Fruit fly (Drosophila melanogaster) whole organism, embryonic: ENCODE results near the gene CG31275.

ENCODE experiments used
- Ada2b ChIP-seq: fragments of 200-800 bp; sonication (Bioruptor generic); IDR thresholded peaks from 2 replicates; pipeline ENCODE4 v1.3.6; 2022; ENCODE audit warnings: missing biosample characterization, missing genetic modification characterization
- B-H2 ChIP-seq: fragments of 200-800 bp; sonication (Bioruptor generic); optimal IDR thresholded peaks from 2 replicates; lab custom pipeline; 2018; ENCODE audit warnings: missing biosample characterization, mild to moderate bottlenecking, missing genetic modification characterization
- Bdp1 ChIP-seq: fragments of 200-800 bp; sonication (Bioruptor generic); optimal IDR thresholded peaks from 3 replicates; lab custom pipeline; 2016; ENCODE audit warnings: missing biosample characterization, missing genetic modification characterization
- CG10209 ChIP-seq: fragments of 200-800 bp; sonication (Bioruptor generic); optimal IDR thresholded peaks from 3 replicates; lab custom pipeline; 2017; ENCODE audit warnings: missing biosample characterization, mild to moderate bottlenecking, missing genetic modification characterization, missing genetic modification reagents
- CG11456 ChIP-seq: fragments of 200-800 bp; sonication (Bioruptor generic); IDR thresholded peaks from 3 replicates; pipeline ENCODE4 v1.3.6; 2022; ENCODE audit warnings: missing biosample characterization, missing genetic modification characterization
- CG14965 ChIP-seq: fragments of 200-800 bp; sonication (Bioruptor generic); optimal IDR thresholded peaks from 2 replicates; lab custom pipeline; 2016; ENCODE audit warnings: missing biosample characterization, missing genetic modification characterization, borderline replicate concordance
- CG17612 ChIP-seq: fragments of 200-800 bp; sonication (Bioruptor generic); IDR thresholded peaks from 2 replicates; pipeline ENCODE4 v1.3.6; 2022; ENCODE audit warnings: missing biosample characterization, missing genetic modification characterization
- CG2889 ChIP-seq: fragments of 200-800 bp; sonication (Bioruptor generic); IDR thresholded peaks from 3 replicates; pipeline ENCODE4 v1.3.6; 2022; ENCODE audit warnings: missing biosample characterization, missing genetic modification characterization
- CG30403 ChIP-seq: fragments of 200-800 bp; sonication (Bioruptor generic); optimal IDR thresholded peaks from 3 replicates; lab custom pipeline; 2016; ENCODE audit warnings: missing biosample characterization, missing genetic modification characterization
- CG34224 ChIP-seq: fragments of 200-800 bp; sonication (Bioruptor generic); IDR thresholded peaks from 3 replicates; pipeline ENCODE4 v1.3.6; 2022; ENCODE audit warnings: missing biosample characterization, missing genetic modification characterization; ENCODE audit not compliant: partially characterized antibody
- CG3847 ChIP-seq: fragments of 200-800 bp; sonication (Bioruptor generic); IDR thresholded peaks from 2 replicates; pipeline ENCODE4 v1.3.6; 2022; ENCODE audit warnings: missing biosample characterization, missing genetic modification characterization
- CG4360 ChIP-seq: fragments of 200-800 bp; sonication (Bioruptor generic); IDR thresholded peaks from 2 replicates; pipeline ENCODE4 v1.3.6; 2022; ENCODE audit warnings: missing biosample characterization, missing genetic modification characterization
- CG6791 ChIP-seq: fragments of 200-800 bp; sonication (Bioruptor generic); IDR thresholded peaks from 3 replicates; pipeline ENCODE4 v1.3.6; 2022; ENCODE audit warnings: missing biosample characterization, missing genetic modification characterization; ENCODE audit not compliant: partially characterized antibody
- CoRest ChIP-seq: fragments of 200-800 bp; sonication (Bioruptor generic); optimal IDR thresholded peaks from 3 replicates; lab custom pipeline; 2018; ENCODE audit warnings: missing biosample characterization, mild to moderate bottlenecking, missing genetic modification characterization, moderate library complexity
- Dip3 ChIP-seq: fragments of 200-800 bp; sonication (Bioruptor generic); optimal IDR thresholded peaks from 3 replicates; lab custom pipeline; 2016; ENCODE audit warnings: missing biosample characterization, missing genetic modification characterization
- Ets65A ChIP-seq: fragments of 200-800 bp; sonication (Bioruptor generic); peaks from one replicate; lab custom pipeline; 2016; ENCODE audit warnings: missing biosample characterization, missing genetic modification characterization
- Fer1 ChIP-seq: fragments of 200-800 bp; sonication (Bioruptor generic); optimal IDR thresholded peaks from 2 replicates; lab custom pipeline; 2017; ENCODE audit warnings: missing biosample characterization, mild to moderate bottlenecking, missing genetic modification characterization
- MBD-R2 ChIP-seq: fragments of 200-800 bp; sonication (Bioruptor generic); IDR thresholded peaks from 2 replicates; pipeline ENCODE4 v1.3.6; 2022; ENCODE audit warnings: missing biosample characterization, missing genetic modification characterization
- Med ChIP-seq: fragments of 200-800 bp; sonication (Bioruptor generic); peaks from one replicate; lab custom pipeline; 2016; ENCODE audit warnings: missing biosample characterization, missing genetic modification characterization, mild to moderate bottlenecking, inconsistent platforms, moderate library complexity
- Myb ChIP-seq: fragments of 200-800 bp; sonication (Bioruptor generic); optimal IDR thresholded peaks from 2 replicates; lab custom pipeline; 2016; ENCODE audit warnings: missing biosample characterization, missing genetic modification characterization
- NC2α ChIP-seq: fragments of 200-800 bp; sonication (Bioruptor generic); optimal IDR thresholded peaks from 2 replicates; lab custom pipeline; 2016; ENCODE audit warnings: missing biosample characterization, missing genetic modification characterization
- Scr ChIP-seq: fragments of 200-800 bp; sonication (Bioruptor generic); IDR thresholded peaks from 2 replicates; pipeline ENCODE4 v1.3.6; 2022; ENCODE audit warnings: missing biosample characterization, missing genetic modification characterization; ENCODE audit not compliant: partially characterized antibody
- Side ChIP-seq: fragments of 200-800 bp; sonication (Bioruptor generic); optimal IDR thresholded peaks from 2 replicates; lab custom pipeline; 2016; ENCODE audit warnings: missing biosample characterization, missing genetic modification characterization
- Spps ChIP-seq: fragments of 200-800 bp; sonication (Bioruptor generic); optimal IDR thresholded peaks from 2 replicates; lab custom pipeline; 2018; ENCODE audit warnings: missing biosample characterization, mild to moderate bottlenecking, missing genetic modification characterization
- Sry-β ChIP-seq: fragments of 200-800 bp; sonication (Bioruptor generic); optimal IDR thresholded peaks from 2 replicates; lab custom pipeline; 2018; ENCODE audit warnings: missing biosample characterization, mild to moderate bottlenecking, missing genetic modification characterization, moderate library complexity
- Ssrp ChIP-seq: fragments of 200-800 bp; sonication (Bioruptor generic); optimal IDR thresholded peaks from 2 replicates; lab custom pipeline; 2018; ENCODE audit warnings: missing biosample characterization, mild to moderate bottlenecking, missing genetic modification characterization, moderate library complexity
- abd-A ChIP-seq: fragments of 200-800 bp; sonication (Bioruptor generic); optimal IDR thresholded peaks from 3 replicates; lab custom pipeline; 2019; ENCODE audit warnings: missing biosample characterization, mild to moderate bottlenecking, missing genetic modification characterization, moderate library complexity
- ac ChIP-seq: fragments of 200-800 bp; sonication (Bioruptor generic); optimal IDR thresholded peaks from 3 replicates; lab custom pipeline; 2017; ENCODE audit warnings: missing biosample characterization, mild to moderate bottlenecking, missing genetic modification characterization
- ara ChIP-seq: fragments of 200-800 bp; sonication (Bioruptor generic); IDR thresholded peaks from 2 replicates; pipeline ENCODE4 v1.3.6; 2022; ENCODE audit warnings: missing biosample characterization, missing genetic modification characterization
- crp ChIP-seq, 2 experiments: fragments of 200-800 bp; sonication (Bioruptor generic); optimal IDR thresholded peaks; 2 replicates in 1 of 2; 3 replicates in 1 of 2; lab custom pipeline; 2017; ENCODE audit warnings: missing biosample characterization in 2 of 2, missing genetic modification characterization in 2 of 2, mild to moderate bottlenecking in 1 of 2, moderate library complexity in 1 of 2
- dm ChIP-seq: fragments of 200-800 bp; sonication (Bioruptor generic); optimal IDR thresholded peaks from 3 replicates; lab custom pipeline; 2016; ENCODE audit warnings: missing biosample characterization, missing genetic modification characterization
- dmrt11E ChIP-seq: fragments of 200-800 bp; sonication (Bioruptor generic); optimal IDR thresholded peaks from 3 replicates; lab custom pipeline; 2018; ENCODE audit warnings: missing biosample characterization, mild to moderate bottlenecking, missing genetic modification characterization, moderate library complexity
- en ChIP-seq: fragments of 200-800 bp; sonication (Bioruptor generic); optimal IDR thresholded peaks from 2 replicates; lab custom pipeline; 2016; ENCODE audit warnings: missing biosample characterization, missing genetic modification characterization
- fd64A ChIP-seq: fragments of 200-800 bp; sonication (Bioruptor generic); optimal IDR thresholded peaks from 3 replicates; lab custom pipeline; 2018; ENCODE audit warnings: missing biosample characterization, mild to moderate bottlenecking, missing genetic modification characterization
- fru ChIP-seq: fragments of >200 bp; optimal IDR thresholded peaks from 2 replicates; lab custom pipeline; 2017
- grn ChIP-seq: fragments of 200-800 bp; sonication (Bioruptor generic); optimal IDR thresholded peaks from 3 replicates; lab custom pipeline; 2017; ENCODE audit warnings: missing biosample characterization, missing genetic modification characterization
- gsb-n ChIP-seq: fragments of 200-800 bp; sonication (Bioruptor generic); optimal IDR thresholded peaks from 3 replicates; lab custom pipeline; 2018; ENCODE audit warnings: missing biosample characterization, mild to moderate bottlenecking, missing genetic modification characterization
- klu ChIP-seq: fragments of 200-800 bp; sonication (Bioruptor generic); IDR thresholded peaks from 2 replicates; pipeline ENCODE4 v1.3.6; 2022; ENCODE audit warnings: missing biosample characterization, missing genetic modification characterization
- lilli ChIP-seq: fragments of 200-800 bp; sonication (Bioruptor generic); optimal IDR thresholded peaks from 3 replicates; lab custom pipeline; 2016; ENCODE audit warnings: missing biosample characterization, missing genetic modification characterization
- lov ChIP-seq, 2 experiments: fragments of 200-800 bp in 1 of 2; fragments of >200 bp in 1 of 2; sonication (Bioruptor generic) in 1 of 2; IDR thresholded peaks in 1 of 2; optimal IDR thresholded peaks in 1 of 2; 2 replicates in 1 of 2; 3 replicates in 1 of 2; pipeline versions ENCODE4 v1.3.6 to Lab custom; 2017 to 2022; ENCODE audit warnings: missing biosample characterization in 1 of 2, missing genetic modification characterization in 1 of 2
- nerfin-1 ChIP-seq: fragments of 200-800 bp; sonication (Bioruptor generic); optimal IDR thresholded peaks from 3 replicates; lab custom pipeline; 2019; ENCODE audit warnings: missing biosample characterization, mild to moderate bottlenecking, missing genetic modification characterization, moderate library complexity
- onecut ChIP-seq: fragments of 200-800 bp; sonication (Bioruptor generic); IDR thresholded peaks from 2 replicates; pipeline ENCODE4 v1.3.6; 2022; ENCODE audit warnings: missing biosample characterization, missing genetic modification characterization
- otp ChIP-seq: fragments of 200-800 bp; sonication (Bioruptor generic); IDR thresholded peaks from 3 replicates; pipeline ENCODE4, ENCODE4 v1.3.6; 2022; ENCODE audit warnings: missing biosample characterization, missing genetic modification characterization
- p53 ChIP-seq: fragments of 200-800 bp; sonication (Bioruptor generic); optimal IDR thresholded peaks from 2 replicates; lab custom pipeline; 2016; ENCODE audit warnings: missing biosample characterization, missing genetic modification characterization
- phol ChIP-seq: fragments of 200-800 bp; sonication (Bioruptor generic); optimal IDR thresholded peaks from 3 replicates; lab custom pipeline; 2018; ENCODE audit warnings: missing biosample characterization, mild to moderate bottlenecking, missing genetic modification characterization, moderate library complexity
- pzg ChIP-seq: fragments of 200-800 bp; sonication (Bioruptor generic); optimal IDR thresholded peaks from 3 replicates; lab custom pipeline; 2018; ENCODE audit warnings: missing biosample characterization, mild to moderate bottlenecking, missing genetic modification characterization, moderate library complexity
- ranshi ChIP-seq: fragments of 200-800 bp; sonication (Bioruptor generic); IDR thresholded peaks from 2 replicates; pipeline ENCODE4 v1.3.6; 2022; ENCODE audit warnings: missing biosample characterization, missing genetic modification characterization
- sim ChIP-seq: fragments of 200-800 bp; sonication (Bioruptor generic); IDR thresholded peaks from 2 replicates; pipeline ENCODE4 v1.3.6; 2022; ENCODE audit warnings: missing biosample characterization, missing genetic modification characterization
- sima ChIP-seq: fragments of 200-800 bp; sonication (Bioruptor generic); optimal IDR thresholded peaks from 2 replicates; lab custom pipeline; 2016; ENCODE audit warnings: missing biosample characterization, missing genetic modification characterization
- trem ChIP-seq: fragments of 200-800 bp; optimal IDR thresholded peaks from 3 replicates; lab custom pipeline; 2019; ENCODE audit warnings: missing biosample characterization, mild to moderate bottlenecking, missing genetic modification characterization, moderate library complexity
- usp ChIP-seq: fragments of >200 bp; optimal IDR thresholded peaks from 2 replicates; lab custom pipeline; 2017; ENCODE audit warnings: missing biosample characterization, missing genetic modification characterization
- zfh1 ChIP-seq: fragments of 200-800 bp; sonication (Bioruptor generic); IDR thresholded peaks from 3 replicates; pipeline ENCODE4 v1.3.6; 2022; ENCODE audit warnings: missing biosample characterization, missing genetic modification characterization

Gene CG31275

dm6 chr3R:16783148-16783708 is 32.1 kb upstream of the CG31275 start:
- no peak for TF ChIP-seq CG10209 (GFP tag; lab: Kevin White, UChicago)
- no peak for TF ChIP-seq ara
- TF ChIP-seq crp (GFP tag; optimal IDR thresholded peaks at IDR 0.05; lab: Kevin White, UChicago), result no peak
- peak; percentile 21 for TF ChIP-seq nerfin-1 (tag; lab: Kevin White, UChicago)
- TF ChIP-seq Dip3 (GFP tag; lab: Kevin White, UChicago), result no peak
- TF ChIP-seq Scr (GFP tag; lab: Robert Waterston, UW), result no peak
- TF ChIP-seq MBD-R2 (GFP tag; lab: Robert Waterston, UW), result no peak
- no peak for TF ChIP-seq usp
- no peak for TF ChIP-seq Spps (tag; lab: Kevin White, UChicago)
- TF ChIP-seq Ssrp (tag; lab: Kevin White, UChicago), result no peak
- no peak for TF ChIP-seq p53 (GFP tag; lab: Kevin White, UChicago)
- no peak for TF ChIP-seq Fer1 (GFP tag; lab: Kevin White, UChicago)
- no peak for TF ChIP-seq CG34224 (GFP tag; lab: Robert Waterston, UW)
- TF ChIP-seq ac, result no peak
- no peak for TF ChIP-seq ranshi (GFP tag; lab: Robert Waterston, UW)
- no peak for TF ChIP-seq CG30403 (GFP tag; lab: Kevin White, UChicago)
- no peak for TF ChIP-seq fd64A (GFP tag; lab: Kevin White, UChicago)
- TF ChIP-seq Sry-β, result no peak
- no peak for TF ChIP-seq lilli (GFP tag; lab: Kevin White, UChicago)
- no peak for TF ChIP-seq Myb (GFP tag; lab: Kevin White, UChicago)
- peak; percentile 66 for TF ChIP-seq Ets65A (GFP tag; lab: Kevin White, UChicago)
- no peak for TF ChIP-seq sim (GFP tag; lab: Robert Waterston, UW)
- no peak for TF ChIP-seq Ada2b (GFP tag; lab: Robert Waterston, UW)
- no peak for TF ChIP-seq Med
- TF ChIP-seq CG3847 (GFP tag; lab: Robert Waterston, UW), result no peak
- TF ChIP-seq CG14965 (GFP tag; lab: Kevin White, UChicago), result no peak
- TF ChIP-seq abd-A (tag; lab: Kevin White, UChicago), result peak; percentile 76
- no peak for TF ChIP-seq grn
- no peak for TF ChIP-seq CG2889
- no peak for TF ChIP-seq CG6791
- no peak for TF ChIP-seq B-H2 (GFP tag; lab: Kevin White, UChicago)
- TF ChIP-seq klu (GFP tag; lab: Robert Waterston, UW), result no peak
- no peak for TF ChIP-seq sima (GFP tag; lab: Kevin White, UChicago)
- no peak for TF ChIP-seq trem (tag; lab: Kevin White, UChicago)
- no peak for TF ChIP-seq zfh1
- no peak for TF ChIP-seq CG11456 (GFP tag; lab: Robert Waterston, UW)
- no peak for TF ChIP-seq dmrt11E
- TF ChIP-seq CG17612 (GFP tag; lab: Robert Waterston, UW), result no peak
- no peak for TF ChIP-seq CoRest (tag; lab: Kevin White, UChicago)
- TF ChIP-seq gsb-n (tag; lab: Kevin White, UChicago), result peak; percentile 39
- no peak for TF ChIP-seq dm
- no peak for TF ChIP-seq Side
- no peak for TF ChIP-seq NC2α (GFP tag; lab: Kevin White, UChicago)
- TF ChIP-seq en (GFP tag; lab: Kevin White, UChicago), result no peak
- peak; percentile 76 for TF ChIP-seq phol (tag; lab: Kevin White, UChicago)
- no peak for TF ChIP-seq lov (optimal IDR thresholded peaks at IDR 0.05; lab: Kevin White, UChicago)
- 0 out of 3 replicates have a peak, but pooled peaks have one; percentile 29 for TF ChIP-seq lov (GFP tag; IDR thresholded peaks at IDR 0.05; lab: Robert Waterston, UW)
- no peak for TF ChIP-seq otp (GFP tag; lab: Robert Waterston, UW)
- no peak for TF ChIP-seq pzg
- TF ChIP-seq Bdp1 (GFP tag; lab: Kevin White, UChicago), result no peak
- peak; percentile 91 for TF ChIP-seq onecut (GFP tag; lab: Robert Waterston, UW)
- no peak for TF ChIP-seq CG4360 (GFP tag; lab: Robert Waterston, UW)
- TF ChIP-seq fru (lab: Kevin White, UChicago), result no peak
